Fruit fly (Drosophila melanogaster): ENCODE data around the gene nau.

nau gene

DNA sequence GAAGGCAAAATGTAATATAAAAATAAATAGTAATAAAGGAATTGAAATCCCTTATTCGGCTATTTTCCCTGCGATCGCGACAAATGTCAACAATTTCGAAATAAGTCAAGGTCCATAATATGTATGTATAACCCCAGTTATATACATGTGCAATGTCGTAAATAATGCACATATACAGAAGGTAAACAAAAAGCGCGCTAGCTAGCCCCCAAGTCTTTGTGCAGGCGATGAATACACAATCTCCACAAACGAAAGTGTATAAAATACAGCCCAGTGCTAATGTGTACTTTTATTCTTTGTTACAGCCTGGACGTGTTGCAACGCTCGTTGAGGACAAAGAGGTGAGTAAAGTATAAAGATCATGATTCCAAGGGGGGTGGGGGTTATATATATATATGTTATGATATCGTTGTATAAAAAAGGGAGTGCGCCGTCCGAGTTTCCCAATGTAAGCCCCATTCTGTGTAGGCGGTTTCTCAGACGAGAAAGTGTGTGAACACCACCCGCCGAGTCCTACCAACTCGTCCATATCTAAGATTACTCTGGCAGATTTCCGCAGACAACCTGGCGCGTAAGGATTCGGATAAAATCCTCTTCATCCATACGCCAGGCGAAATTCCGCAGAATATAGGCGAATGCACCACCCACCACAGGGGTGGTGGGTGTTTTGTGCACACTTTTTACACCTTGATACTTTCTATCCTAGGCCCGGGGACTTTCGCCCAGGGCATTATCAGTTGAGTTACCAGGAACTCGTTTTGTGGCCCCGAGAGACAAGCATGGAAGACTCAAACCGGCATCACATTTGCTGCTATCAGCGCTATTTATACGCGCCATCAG lies 11.7 kb upstream of the nau start (continued):
- TF ChIP-seq CG18764 (GFP tag; optimal IDR thresholded peaks at IDR 0.05): no peak
- TF ChIP-seq so (GFP tag; IDR thresholded peaks at IDR 0.05): peak; percentile 25; the same call in 1 of the 3 replicates
- TF ChIP-seq CG10267 (tag; optimal IDR thresholded peaks at IDR 0.05): no peak
- TF ChIP-seq CG1529 (GFP tag; optimal IDR thresholded peaks at IDR 0.05): no peak
- TF ChIP-seq HLH4C (GFP tag; IDR thresholded peaks at IDR 0.05; ENCODE audit: partially characterized antibody): peak; percentile 64
- TF ChIP-seq cg (GFP tag; optimal IDR thresholded peaks at IDR 0.05): no peak
- no peak for TF ChIP-seq da (GFP tag; optimal IDR thresholded peaks at IDR 0.05)
- no peak for TF ChIP-seq CG4707 (GFP tag; optimal IDR thresholded peaks at IDR 0.05)
- TF ChIP-seq mirr (GFP tag; optimal IDR thresholded peaks at IDR 0.05): peak; percentile 70
- peak; percentile 58 for TF ChIP-seq CG8290 (GFP tag; optimal IDR thresholded peaks at IDR 0.05)
- peak in 1 of 2 experiments; percentile 58 for TF ChIP-seq CG8290 (tag; optimal IDR thresholded peaks at IDR 0.05)
- TF ChIP-seq HLHmδ (GFP tag; optimal IDR thresholded peaks at IDR 0.05): peak; percentile 46
- TF ChIP-seq Atf6 (GFP tag; IDR thresholded peaks at IDR 0.05): peak; percentile 40; the same call in 1 of the 2 replicates
- no peak for TF ChIP-seq CG12659 (GFP tag; optimal IDR thresholded peaks at IDR 0.05)
- peak; percentile 40; the same call in 1 of the 3 replicates for TF ChIP-seq gce (GFP tag; IDR thresholded peaks at IDR 0.05)
- no peak for TF ChIP-seq ERR (GFP tag; optimal IDR thresholded peaks at IDR 0.05)
- peak; percentile 30 for TF ChIP-seq CG18599 (GFP tag; optimal IDR thresholded peaks at IDR 0.05)
- peak; percentile 88 for TF ChIP-seq chn (GFP tag; optimal IDR thresholded peaks at IDR 0.05)
- TF ChIP-seq br (optimal IDR thresholded peaks at IDR 0.05): no peak
- TF ChIP-seq Rfx (GFP tag; IDR thresholded peaks at IDR 0.05): peak; percentile 4; the same call in 1 of the 2 replicates
- TF ChIP-seq CG4730 (GFP tag; IDR thresholded peaks at IDR 0.05): no peak
- TF ChIP-seq CG12155 (GFP tag; optimal IDR thresholded peaks at IDR 0.05): no peak
- no peak for TF ChIP-seq wek (GFP tag; optimal IDR thresholded peaks at IDR 0.05)
- no peak for TF ChIP-seq HLH54F (GFP tag; optimal IDR thresholded peaks at IDR 0.05)
- peak; percentile 79 for TF ChIP-seq chm (GFP tag; IDR thresholded peaks at IDR 0.05)
- no peak for TF ChIP-seq NfI (GFP tag; optimal IDR thresholded peaks at IDR 0.05)
- TF ChIP-seq usp (GFP tag; optimal IDR thresholded peaks at IDR 0.05): no peak
- TF ChIP-seq CG32772 (GFP tag; IDR thresholded peaks at IDR 0.05): no peak
- no peak for TF ChIP-seq CG18619 (GFP tag; optimal IDR thresholded peaks at IDR 0.05)
- no peak for TF ChIP-seq CG7271 (tag; optimal IDR thresholded peaks at IDR 0.05)
- TF ChIP-seq Mrtf (GFP tag; IDR thresholded peaks at IDR 0.05): no peak
- TF ChIP-seq al (GFP tag; IDR thresholded peaks at IDR 0.05): no peak
- TF ChIP-seq CG8944 (GFP tag; optimal IDR thresholded peaks at IDR 0.05): no peak
- TF ChIP-seq CG7556 (GFP tag; optimal IDR thresholded peaks at IDR 0.05): no peak
- TF ChIP-seq CG16813 (GFP tag; IDR thresholded peaks at IDR 0.05; ENCODE audit: partially characterized antibody): peak; percentile 51; the same call in 2 of the 3 replicates
- no peak for TF ChIP-seq Dp (GFP tag; optimal IDR thresholded peaks at IDR 0.05)
- no peak for TF ChIP-seq bcd (GFP tag; optimal IDR thresholded peaks at IDR 0.05)
- peak; percentile 96 for TF ChIP-seq CG34376 (GFP tag; optimal IDR thresholded peaks at IDR 0.05)
- no peak for TF ChIP-seq Kr (GFP tag; optimal IDR thresholded peaks at IDR 0.05)
- TF ChIP-seq CoRest (tag; optimal IDR thresholded peaks at IDR 0.05): peak; percentile 59
- TF ChIP-seq Jarid2 (GFP tag; optimal IDR thresholded peaks at IDR 0.05): no peak
- no peak for TF ChIP-seq CG1832 (GFP tag; optimal IDR thresholded peaks at IDR 0.05)
- TF ChIP-seq knrl (GFP tag; IDR thresholded peaks at IDR 0.05; ENCODE audit: partially characterized antibody): peak; percentile 57
- no peak for TF ChIP-seq CG12104 (GFP tag; optimal IDR thresholded peaks at IDR 0.05)
- no peak for TF ChIP-seq Hand (GFP tag; optimal IDR thresholded peaks at IDR 0.05)
- no peak for TF ChIP-seq sens-2 (GFP tag; IDR thresholded peaks at IDR 0.05)
- no peak for TF ChIP-seq salm (tag; optimal IDR thresholded peaks at IDR 0.05)
- no peak for TF ChIP-seq CG7372 (GFP tag; IDR thresholded peaks at IDR 0.05)
- TF ChIP-seq CG1602 (GFP tag; optimal IDR thresholded peaks at IDR 0.05): no peak
- TF ChIP-seq CG12744 (GFP tag; optimal IDR thresholded peaks at IDR 0.05): peak; percentile 7
